Worm (Caenorhabditis elegans) whole organism, L4 larva: ENCODE data around the gene fbxa-133.

Experiments used
- F26F4.8 ChIP-seq: fragments of 200-800 bp; sonication (Bioruptor generic); conservative IDR thresholded peaks from 2 replicates; pipeline ENCODE4 v1.3.6; 2022; ENCODE audit warnings: missing genetic modification characterization, missing compliant biosample characterization
- F49E8.2 ChIP-seq: sonication (generic microtip); optimal IDR thresholded peaks from 2 replicates; lab custom pipeline; 2016; ENCODE audit warnings: missing compliant biosample characterization, mild to moderate bottlenecking, missing genetic modification characterization, borderline replicate concordance
- T20F7.1 ChIP-seq: fragments of 200-800 bp; sonication (Bioruptor generic); optimal IDR thresholded peaks from 2 replicates; lab custom pipeline; 2018; ENCODE audit warnings: mild to moderate bottlenecking, missing genetic modification characterization, missing compliant biosample characterization
- Y48G9A.11 ChIP-seq: fragments of 200-800 bp; sonication (Bioruptor generic); IDR thresholded peaks from 2 replicates; pipeline ENCODE4 v1.3.6; 2022; ENCODE audit warnings: missing genetic modification reagents, missing genetic modification characterization, missing compliant biosample characterization
- ZK337.2 ChIP-seq: fragments of 200-800 bp; sonication (Bioruptor generic); IDR thresholded peaks from 2 replicates; pipeline ENCODE4 v1.3.6; 2022; ENCODE audit warnings: missing genetic modification reagents, missing genetic modification characterization, missing compliant biosample characterization
- ZK546.5 ChIP-seq, 2 experiments: sonication (generic microtip); optimal IDR thresholded peaks; 2 replicates each; lab custom pipeline; 2017; ENCODE audit warnings: missing biosample characterization in 2 of 2, missing genetic modification characterization in 2 of 2
- aly-2 ChIP-seq: sonication (generic microtip); optimal IDR thresholded peaks from 2 replicates; lab custom pipeline; 2018; ENCODE audit warnings: missing biosample characterization, missing genetic modification characterization
- ceh-28 ChIP-seq: fragments of 150-350 bp; optimal IDR thresholded peaks from 2 replicates; lab custom pipeline; 2014; ENCODE audit warnings: missing biosample characterization, missing genetic modification reagents, missing genetic modification characterization
- ceh-32 ChIP-seq: sonication (generic microtip); optimal IDR thresholded peaks from 2 replicates; lab custom pipeline; 2016; ENCODE audit warnings: mild to moderate bottlenecking, missing genetic modification characterization, missing compliant biosample characterization; ENCODE audit not compliant: poor library complexity
- ceh-44 ChIP-seq: fragments of 200-800 bp; sonication (Bioruptor generic); IDR thresholded peaks from 2 replicates; pipeline ENCODE4 v1.3.6; 2022; ENCODE audit warnings: missing genetic modification reagents, missing genetic modification characterization, missing compliant biosample characterization
- ceh-62 ChIP-seq: sonication (generic microtip); optimal IDR thresholded peaks from 2 replicates; lab custom pipeline; 2017; ENCODE audit warnings: missing biosample characterization, missing genetic modification characterization
- cey-2 ChIP-seq: sonication (generic microtip); optimal IDR thresholded peaks from 3 replicates; lab custom pipeline; 2017; ENCODE audit warnings: missing genetic modification characterization, mild to moderate bottlenecking, missing compliant biosample characterization, antibody characterized with exemption, borderline replicate concordance; ENCODE audit not compliant: insufficient read depth
- daf-16 ChIP-seq, 3 experiments: sonication (generic microtip); optimal IDR thresholded peaks; 2 replicates each; lab custom pipeline; 2016 to 2017; ENCODE audit warnings: missing genetic modification characterization in 3 of 3, missing genetic modification reagents in 3 of 3, mild to moderate bottlenecking in 2 of 3, missing compliant biosample characterization in 2 of 3, missing biosample characterization in 1 of 3, moderate library complexity in 1 of 3
- dmd-6 ChIP-seq: fragments of 200-800 bp; sonication (Bioruptor generic); IDR thresholded peaks from 2 replicates; pipeline ENCODE4 v1.3.6; 2022; ENCODE audit warnings: missing genetic modification reagents, missing genetic modification characterization, missing compliant biosample characterization
- dmd-8 ChIP-seq: fragments of 200-800 bp; sonication (Bioruptor generic); IDR thresholded peaks from 2 replicates; pipeline ENCODE4 v1.3.6; 2022; ENCODE audit warnings: missing genetic modification characterization, missing compliant biosample characterization
- duxl-1 ChIP-seq: sonication (generic microtip); optimal IDR thresholded peaks from 2 replicates; lab custom pipeline; 2016; ENCODE audit warnings: mild to moderate bottlenecking, missing genetic modification characterization, moderate library complexity, missing compliant biosample characterization; ENCODE audit not compliant: poor library complexity
- dve-1 ChIP-seq: sonication (generic microtip); optimal IDR thresholded peaks from 2 replicates; lab custom pipeline; 2017; ENCODE audit warnings: antibody characterized with exemption, mild to moderate bottlenecking, missing genetic modification characterization, missing compliant biosample characterization; ENCODE audit not compliant: insufficient read depth
- egl-43 ChIP-seq: fragments of 200-800 bp; sonication (Bioruptor generic); IDR thresholded peaks from 2 replicates; pipeline ENCODE4 v1.3.6; 2022; ENCODE audit warnings: missing genetic modification reagents, missing genetic modification characterization, missing compliant biosample characterization
- lim-7 ChIP-seq: fragments of 200-800 bp; sonication (Bioruptor generic); IDR thresholded peaks from 2 replicates; pipeline ENCODE4 v1.3.6; 2022; ENCODE audit warnings: missing genetic modification characterization, missing compliant biosample characterization
- lin-29 ChIP-seq: fragments of 200-800 bp; sonication (Bioruptor generic); IDR thresholded peaks from 2 replicates; pipeline ENCODE4 v1.3.6; 2022; ENCODE audit warnings: missing genetic modification reagents, missing genetic modification characterization, missing compliant biosample characterization
- lin-38 ChIP-seq: fragments of 200-800 bp; sonication (Bioruptor generic); IDR thresholded peaks from 2 replicates; pipeline ENCODE4 v1.3.6; 2022; ENCODE audit warnings: missing genetic modification reagents, missing genetic modification characterization, missing compliant biosample characterization
- lir-3 ChIP-seq: sonication (generic microtip); optimal IDR thresholded peaks from 2 replicates; lab custom pipeline; 2016; ENCODE audit warnings: mild to moderate bottlenecking, missing genetic modification characterization, missing compliant biosample characterization
- madf-5 ChIP-seq, 2 experiments: fragments of 200-800 bp; sonication (Bioruptor generic); IDR thresholded peaks; 2 replicates each; pipeline ENCODE4 v1.3.6; 2022; ENCODE audit warnings: missing compliant biosample characterization in 2 of 2, missing genetic modification characterization in 2 of 2
- mep-1 ChIP-seq: fragments of 150-350 bp; sonication (generic microtip); optimal IDR thresholded peaks from 3 replicates; lab custom pipeline; 2014; ENCODE audit warnings: missing biosample characterization, missing genetic modification characterization
- mes-2 ChIP-seq: sonication (generic microtip); optimal IDR thresholded peaks from 2 replicates; lab custom pipeline; 2016; ENCODE audit warnings: missing genotype, mild to moderate bottlenecking, missing genetic modification characterization, missing compliant biosample characterization; ENCODE audit not compliant: poor library complexity, severe bottlenecking
- mxl-3 ChIP-seq: fragments of 200-800 bp; sonication (Bioruptor generic); optimal IDR thresholded peaks from 2 replicates; lab custom pipeline; 2018; ENCODE audit warnings: mild to moderate bottlenecking, missing genetic modification characterization, missing compliant biosample characterization
- nhr-10 ChIP-seq: fragments of 150-350 bp; optimal IDR thresholded peaks from 2 replicates; lab custom pipeline; 2014; ENCODE audit warnings: missing biosample characterization, missing genetic modification characterization
- nhr-11 ChIP-seq: fragments of 150-350 bp; optimal IDR thresholded peaks from 2 replicates; lab custom pipeline; 2014; ENCODE audit warnings: missing biosample characterization, missing genetic modification characterization
- nhr-28 ChIP-seq: fragments of 150-350 bp; optimal IDR thresholded peaks from 2 replicates; lab custom pipeline; 2014; ENCODE audit warnings: missing biosample characterization, missing genetic modification characterization
- nhr-41 ChIP-seq: fragments of 200-800 bp; sonication (Bioruptor generic); IDR thresholded peaks from 2 replicates; pipeline ENCODE4 v1.3.6; 2022; ENCODE audit warnings: missing genetic modification reagents, missing genetic modification characterization, missing compliant biosample characterization
- nhr-48 ChIP-seq: sonication (generic microtip); optimal IDR thresholded peaks from 2 replicates; lab custom pipeline; 2016; ENCODE audit warnings: mild to moderate bottlenecking, missing genetic modification characterization, missing compliant biosample characterization
- pqm-1 ChIP-seq: sonication (generic microtip); optimal IDR thresholded peaks from 2 replicates; lab custom pipeline; 2017; ENCODE audit warnings: missing biosample characterization, missing genetic modification characterization
- saeg-2 ChIP-seq: fragments of 200-800 bp; sonication (Bioruptor generic); IDR thresholded peaks from 2 replicates; pipeline ENCODE4 v1.3.6; 2022; ENCODE audit warnings: missing genetic modification reagents, missing genetic modification characterization, missing compliant biosample characterization
- skn-1 ChIP-seq: fragments of 150-350 bp; optimal IDR thresholded peaks from 2 replicates; lab custom pipeline; 2014; ENCODE audit warnings: missing biosample characterization, missing genetic modification characterization
- snpc-1.2 ChIP-seq: fragments of 200-800 bp; sonication (Bioruptor generic); IDR thresholded peaks from 2 replicates; pipeline ENCODE4 v1.3.6; 2022; ENCODE audit warnings: missing genetic modification reagents, missing genetic modification characterization, missing compliant biosample characterization
- unc-62 ChIP-seq, 3 experiments: fragments of 150-350 bp in 1 of 3; sonication (generic microtip); optimal IDR thresholded peaks in 2 of 3; peaks in 1 of 3; 1 replicate in 1 of 3; 2 replicates in 2 of 3; lab custom pipeline; 2014 to 2017; ENCODE audit warnings: missing biosample characterization in 3 of 3, missing genetic modification characterization in 3 of 3, missing genetic modification reagents in 3 of 3, missing genotype in 1 of 3
- zag-1 ChIP-seq: fragments of 150-350 bp; optimal IDR thresholded peaks from 2 replicates; lab custom pipeline; 2014; ENCODE audit warnings: missing biosample characterization, missing genetic modification characterization
- zfp-3 ChIP-seq: fragments of 200-800 bp; sonication (Bioruptor generic); conservative IDR thresholded peaks from 2 replicates; pipeline ENCODE4 v1.3.6; 2022; ENCODE audit warnings: missing genetic modification reagents, missing genetic modification characterization, missing compliant biosample characterization
- ztf-11 ChIP-seq: fragments of 150-350 bp; optimal IDR thresholded peaks from 2 replicates; lab custom pipeline; 2014; ENCODE audit warnings: missing biosample characterization, missing genetic modification characterization

Gene fbxa-133

ce11 chrV:17542304-17542703 lies 42.3 kb upstream of the fbxa-133 start:
- TF ChIP-seq lir-3 (no peak), nhr-10 (tag; lab: Kevin White, UChicago) (no peak), dmd-8 (GFP tag; lab: Robert Waterston, UW) (0 out of 2 replicates have a peak, but pooled peaks have one; percentile 29), saeg-2 (GFP tag; lab: Robert Waterston, UW) (no peak), lin-38 (GFP tag; lab: Robert Waterston, UW) (no peak), ceh-62 (tag; lab: Kevin White, UChicago) (no peak), ceh-44 (GFP tag; lab: Robert Waterston, UW) (no peak), nhr-41 (GFP tag; lab: Robert Waterston, UW) (no peak), skn-1 (tag; lab: Kevin White, UChicago) (no peak), lin-29 (no peak), duxl-1 (tag; lab: Kevin White, UChicago) (peak; percentile 65), lim-7 (peak; percentile 73), ZK337.2 (no peak), nhr-11 (tag; lab: Kevin White, UChicago) (no peak), F49E8.2 (tag; lab: Kevin White, UChicago) (no peak), madf-5 (GFP tag; IDR thresholded peaks at IDR 0.05; lab: Robert Waterston, UW) (0 out of 4 replicates have a peak, but pooled peaks of 1 of the 2 experiments have one; percentile 35), egl-43 (GFP tag; lab: Robert Waterston, UW) (peak; percentile 75), ZK546.5 (tag; optimal IDR thresholded peaks at IDR 0.05; lab: Kevin White, UChicago) (no peak), ceh-28 (tag; lab: Kevin White, UChicago) (no peak), Y48G9A.11 (GFP tag; lab: Robert Waterston, UW) (no peak), zfp-3 (GFP tag; lab: Robert Waterston, UW) (0 out of 2 replicates have a peak, but pooled peaks have one; percentile 39), snpc-1.2 (GFP tag; lab: Robert Waterston, UW) (peak; percentile 40; the same call in 1 of the 2 replicates), daf-16 (GFP tag; optimal IDR thresholded peaks at IDR 0.05; lab: Kevin White, UChicago) (no peak), daf-16 (tag; optimal IDR thresholded peaks at IDR 0.05; lab: Kevin White, UChicago) (peak; percentile 13), ztf-11 (tag; lab: Kevin White, UChicago) (no peak), unc-62 (GFP tag; optimal IDR thresholded peaks at IDR 0.05 in 1 of 2; lab: Kevin White, UChicago) (no peak), unc-62 (tag; optimal IDR thresholded peaks at IDR 0.05; lab: Kevin White, UChicago) (no peak), ceh-32 (no peak), F26F4.8 (GFP tag; lab: Robert Waterston, UW) (0 out of 2 replicates have a peak, but pooled peaks have one; percentile 24), aly-2 (tag; lab: Kevin White, UChicago) (no peak), dve-1 (tag; lab: Kevin White, UChicago) (no peak), nhr-48 (no peak), mxl-3 (no peak), cey-2 (no peak), mep-1 (no peak), dmd-6 (GFP tag; lab: Robert Waterston, UW) (peak; percentile 24; the same call in 1 of the 2 replicates), mes-2 (tag; lab: Kevin White, UChicago) (peak; percentile 1), T20F7.1 (GFP tag; lab: Kevin White, UChicago) (no peak)

DNA sequence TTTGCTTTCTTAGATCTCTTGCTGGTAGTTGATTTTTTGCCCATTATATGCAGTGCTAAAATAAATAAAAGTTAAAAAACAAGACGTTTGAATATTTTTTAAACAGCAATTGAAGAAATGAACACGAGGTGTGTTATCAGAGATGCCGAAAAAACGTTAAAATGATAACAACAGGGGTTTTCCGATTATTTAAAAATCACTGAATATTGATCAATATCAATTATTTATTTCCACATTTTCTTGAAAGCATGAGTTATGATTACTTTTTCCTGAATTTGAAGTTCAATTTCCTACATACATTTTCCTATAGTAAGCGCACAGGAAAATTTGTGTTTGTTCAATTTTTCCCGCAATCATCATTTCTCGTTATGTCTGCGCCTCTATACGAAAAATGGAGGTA lies 37.7 kb upstream of the fbxa-133 start:
- peak; percentile 25 for TF ChIP-seq duxl-1 (tag; lab: Kevin White, UChicago)
- TF ChIP-seq zag-1: no peak
- TF ChIP-seq nhr-28 (tag; lab: Kevin White, UChicago): peak; percentile 34
- peak; percentile 45 for TF ChIP-seq pqm-1
- TF ChIP-seq daf-16 (GFP tag; optimal IDR thresholded peaks at IDR 0.05; lab: Kevin White, UChicago): no peak
- peak; percentile 80 for TF ChIP-seq daf-16 (tag; optimal IDR thresholded peaks at IDR 0.05; lab: Kevin White, UChicago)
- TF ChIP-seq, all 104 proteins: peak for 4
